Worm (Caenorhabditis elegans): Measurements from ENCODE around the gene fbxa-3.

DNA sequence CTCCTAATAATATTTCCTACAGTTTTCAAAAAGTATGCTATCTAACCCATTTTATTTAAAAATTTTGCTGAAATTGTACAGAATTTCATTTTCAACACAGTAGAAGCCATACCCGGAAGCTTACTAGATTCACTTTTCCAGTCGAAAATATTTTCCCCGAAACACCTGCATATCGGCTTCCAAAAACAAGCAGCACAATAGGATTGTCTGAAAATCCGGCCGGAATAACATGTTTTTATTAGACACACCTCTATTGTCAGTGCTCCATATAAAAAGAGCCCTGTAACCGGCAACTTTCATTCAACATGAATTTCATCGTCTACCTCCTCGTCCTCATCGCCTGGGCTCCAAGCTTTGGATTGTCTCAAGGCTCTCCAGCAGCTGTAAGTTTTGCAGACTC is 31.8 kb upstream of the fbxa-3 start, which contains the start of gene C52E2.2:
- no peak for TF ChIP-seq skn-1 (tag; optimal IDR thresholded peaks at IDR 0.05)
- TF ChIP-seq nhr-12 (tag; optimal IDR thresholded peaks at IDR 0.05) = no peak
- TF ChIP-seq elt-3 (tag; optimal IDR thresholded peaks at IDR 0.05) = no peak
- TF ChIP-seq ceh-28 (tag; optimal IDR thresholded peaks at IDR 0.05) = no peak
- no peak for TF ChIP-seq elt-2 (tag; optimal IDR thresholded peaks at IDR 0.05)
- TF ChIP-seq ceh-16 (tag; optimal IDR thresholded peaks at IDR 0.05) = no peak
- TF ChIP-seq snpc-4 (tag; optimal IDR thresholded peaks at IDR 0.05) = no peak
- TF ChIP-seq ztf-4 (tag; optimal IDR thresholded peaks at IDR 0.05) = no peak
- TF ChIP-seq fos-1 (tag; optimal IDR thresholded peaks at IDR 0.05) = no peak

All from whole organism, L3 larva.